Fruit fly (Drosophila melanogaster) whole organism, embryonic: ENCODE data around the gene CG18258.

Experiments used
- Asciz ChIP-seq: fragments of 200-800 bp; sonication (Bioruptor generic); optimal IDR thresholded peaks from 2 replicates; lab custom pipeline; 2017; ENCODE audit warnings: missing biosample characterization, mild to moderate bottlenecking, missing genetic modification characterization, missing genetic modification reagents
- Awh ChIP-seq: fragments of 200-800 bp; sonication (Bioruptor generic); IDR thresholded peaks from 2 replicates; pipeline ENCODE4, ENCODE4 v1.3.6; 2022; ENCODE audit warnings: missing biosample characterization, missing genetic modification characterization
- CG11504 ChIP-seq: fragments of 200-800 bp; sonication (Bioruptor generic); optimal IDR thresholded peaks from 3 replicates; lab custom pipeline; 2019; ENCODE audit warnings: missing biosample characterization, mild to moderate bottlenecking, missing genetic modification characterization, moderate library complexity
- CG11695 ChIP-seq: fragments of 200-800 bp; sonication (Bioruptor generic); IDR thresholded peaks from 3 replicates; pipeline ENCODE4 v1.3.6; 2022; ENCODE audit warnings: missing biosample characterization, missing genetic modification characterization
- CG11696 ChIP-seq: fragments of 200-800 bp; sonication (Bioruptor generic); IDR thresholded peaks from 2 replicates; pipeline ENCODE4 v1.3.6; 2022; ENCODE audit warnings: missing biosample characterization, missing genetic modification characterization
- CG12659 ChIP-seq: fragments of 200-800 bp; sonication (Bioruptor generic); optimal IDR thresholded peaks from 3 replicates; lab custom pipeline; 2017; ENCODE audit warnings: mild to moderate bottlenecking, missing biosample characterization, missing genetic modification reagents, missing genetic modification characterization
- CG13894 ChIP-seq: fragments of 200-800 bp; sonication (Bioruptor generic); optimal IDR thresholded peaks from 3 replicates; lab custom pipeline; 2018; ENCODE audit warnings: missing biosample characterization, mild to moderate bottlenecking, missing genetic modification characterization, moderate library complexity
- CG18011 ChIP-seq: fragments of 200-800 bp; sonication (Bioruptor generic); optimal IDR thresholded peaks from 2 replicates; lab custom pipeline; 2017; ENCODE audit warnings: missing biosample characterization, missing genetic modification characterization, mild to moderate bottlenecking, moderate library complexity, missing genotype
- CG2120 ChIP-seq: fragments of 200-800 bp; sonication (Bioruptor generic); optimal IDR thresholded peaks from 3 replicates; lab custom pipeline; 2016; ENCODE audit warnings: missing biosample characterization, missing genetic modification characterization
- CG2678 ChIP-seq: fragments of 200-800 bp; sonication (Bioruptor generic); optimal IDR thresholded peaks from 3 replicates; lab custom pipeline; 2019; ENCODE audit warnings: missing biosample characterization, mild to moderate bottlenecking, missing genetic modification characterization, moderate library complexity
- CG30020 ChIP-seq: fragments of 200-800 bp; optimal IDR thresholded peaks from 2 replicates; lab custom pipeline; 2019; ENCODE audit warnings: missing biosample characterization, mild to moderate bottlenecking, missing genetic modification characterization, moderate library complexity
- CG30403 ChIP-seq: fragments of 200-800 bp; sonication (Bioruptor generic); optimal IDR thresholded peaks from 3 replicates; lab custom pipeline; 2016; ENCODE audit warnings: missing biosample characterization, missing genetic modification characterization
- CG32532 ChIP-seq: fragments of 200-800 bp; sonication (Bioruptor generic); IDR thresholded peaks from 2 replicates; pipeline ENCODE4 v1.3.6; 2022; ENCODE audit warnings: missing biosample characterization, missing genetic modification characterization
- CG6175 ChIP-seq: fragments of 200-800 bp; sonication (Bioruptor generic); IDR thresholded peaks from 3 replicates; pipeline ENCODE4 v1.3.6; 2022; ENCODE audit warnings: missing biosample characterization, missing genetic modification characterization
- CG7839 ChIP-seq: fragments of 200-800 bp; sonication (Bioruptor generic); optimal IDR thresholded peaks from 3 replicates; lab custom pipeline; 2018; ENCODE audit warnings: missing biosample characterization, mild to moderate bottlenecking, missing genetic modification characterization, moderate library complexity
- CG7928 ChIP-seq: fragments of 200-800 bp; sonication (Bioruptor generic); optimal IDR thresholded peaks from 2 replicates; lab custom pipeline; 2017; ENCODE audit warnings: missing biosample characterization, mild to moderate bottlenecking, missing genetic modification characterization
- CG9932 ChIP-seq: fragments of 200-800 bp; sonication (Bioruptor generic); IDR thresholded peaks from 2 replicates; pipeline ENCODE4 v1.3.6; 2022; ENCODE audit warnings: missing biosample characterization, missing genetic modification characterization
- CoRest ChIP-seq: fragments of 200-800 bp; sonication (Bioruptor generic); optimal IDR thresholded peaks from 3 replicates; lab custom pipeline; 2018; ENCODE audit warnings: missing biosample characterization, mild to moderate bottlenecking, missing genetic modification characterization, moderate library complexity
- D19B ChIP-seq: fragments of 200-800 bp; sonication (Bioruptor generic); optimal IDR thresholded peaks from 2 replicates; lab custom pipeline; 2017; ENCODE audit warnings: missing biosample characterization, mild to moderate bottlenecking, missing genetic modification characterization
- Dll ChIP-seq: fragments of 200-800 bp; sonication (Bioruptor generic); IDR thresholded peaks from 4 replicates; pipeline ENCODE4 v1.3.6; 2022; ENCODE audit warnings: missing biosample characterization, missing genetic modification characterization; ENCODE audit not compliant: partially characterized antibody
- Elba2 ChIP-seq: fragments of 200-800 bp; sonication (Bioruptor generic); optimal IDR thresholded peaks from 3 replicates; lab custom pipeline; 2016; ENCODE audit warnings: missing biosample characterization, missing genetic modification characterization
- Ets65A ChIP-seq: fragments of 200-800 bp; sonication (Bioruptor generic); peaks from one replicate; lab custom pipeline; 2016; ENCODE audit warnings: missing biosample characterization, missing genetic modification characterization
- Med ChIP-seq: fragments of 200-800 bp; sonication (Bioruptor generic); peaks from one replicate; lab custom pipeline; 2016; ENCODE audit warnings: missing biosample characterization, missing genetic modification characterization, mild to moderate bottlenecking, inconsistent platforms, moderate library complexity
- Meics ChIP-seq: fragments of 200-800 bp; sonication (Bioruptor generic); optimal IDR thresholded peaks from 2 replicates; lab custom pipeline; 2017; ENCODE audit warnings: missing biosample characterization, mild to moderate bottlenecking, missing genetic modification characterization
- NFAT ChIP-seq: fragments of 200-800 bp; sonication (Bioruptor generic); IDR thresholded peaks from 2 replicates; pipeline ENCODE4 v1.3.6; 2022; ENCODE audit warnings: missing biosample characterization, missing genetic modification characterization
- NK7.1 ChIP-seq: fragments of 200-800 bp; sonication (Bioruptor generic); optimal IDR thresholded peaks from 3 replicates; lab custom pipeline; 2016; ENCODE audit warnings: missing biosample characterization, missing genetic modification characterization
- Nf-YC ChIP-seq: fragments of 200-800 bp; optimal IDR thresholded peaks from 3 replicates; lab custom pipeline; 2019; ENCODE audit warnings: missing biosample characterization, mild to moderate bottlenecking, missing genetic modification characterization, moderate library complexity
- Oli ChIP-seq: fragments of 200-800 bp; sonication (Bioruptor generic); optimal IDR thresholded peaks from 2 replicates; lab custom pipeline; 2018; ENCODE audit warnings: missing biosample characterization, mild to moderate bottlenecking, missing genetic modification characterization, moderate library complexity
- Ptx1 ChIP-seq: fragments of 200-800 bp; sonication (Bioruptor generic); IDR thresholded peaks from 2 replicates; pipeline ENCODE4 v1.3.6; 2022; ENCODE audit warnings: missing biosample characterization, missing genetic modification characterization
- Scr ChIP-seq: fragments of 200-800 bp; sonication (Bioruptor generic); IDR thresholded peaks from 2 replicates; pipeline ENCODE4 v1.3.6; 2022; ENCODE audit warnings: missing biosample characterization, missing genetic modification characterization; ENCODE audit not compliant: partially characterized antibody
- al ChIP-seq: fragments of 200-800 bp; sonication (Bioruptor generic); IDR thresholded peaks from 2 replicates; pipeline ENCODE4 v1.3.6; 2022; ENCODE audit warnings: missing biosample characterization, missing genetic modification characterization
- ash1 ChIP-seq: fragments of 200-800 bp; sonication (Bioruptor generic); optimal IDR thresholded peaks from 2 replicates; lab custom pipeline; 2018; ENCODE audit warnings: missing biosample characterization, mild to moderate bottlenecking, missing genetic modification characterization
- bigmax ChIP-seq: fragments of 200-800 bp; sonication (Bioruptor generic); optimal IDR thresholded peaks from 2 replicates; lab custom pipeline; 2018; ENCODE audit warnings: missing biosample characterization, mild to moderate bottlenecking, missing genetic modification characterization
- caup ChIP-seq: fragments of 200-800 bp; sonication (Bioruptor generic); optimal IDR thresholded peaks from 3 replicates; lab custom pipeline; 2017; ENCODE audit warnings: missing biosample characterization, mild to moderate bottlenecking, missing genetic modification characterization, moderate library complexity; ENCODE audit not compliant: severe bottlenecking
- chinmo ChIP-seq: fragments of 200-800 bp; sonication (Bioruptor generic); IDR thresholded peaks from 4 replicates; pipeline ENCODE4 v1.3.6; 2022; ENCODE audit warnings: missing biosample characterization, missing genetic modification characterization; ENCODE audit not compliant: partially characterized antibody
- cwo ChIP-seq: fragments of 200-800 bp; sonication (Bioruptor generic); optimal IDR thresholded peaks from 3 replicates; lab custom pipeline; 2017; ENCODE audit warnings: missing biosample characterization, missing genetic modification characterization, mild to moderate bottlenecking, moderate library complexity, missing genetic modification reagents
- dan ChIP-seq: fragments of 200-800 bp; sonication (Bioruptor generic); IDR thresholded peaks from 2 replicates; pipeline ENCODE4 v1.3.6; 2022; ENCODE audit warnings: missing biosample characterization, missing genetic modification characterization
- danr ChIP-seq: fragments of 200-800 bp; sonication (Bioruptor generic); IDR thresholded peaks from 2 replicates; pipeline ENCODE4 v1.3.6; 2022; ENCODE audit warnings: missing biosample characterization, missing genetic modification characterization
- dysf ChIP-seq: fragments of 200-800 bp; sonication (Bioruptor generic); IDR thresholded peaks from 3 replicates; pipeline ENCODE4 v1.3.6; 2022; ENCODE audit warnings: missing biosample characterization, missing genetic modification characterization
- gem ChIP-seq: fragments of 200-800 bp; sonication (Bioruptor generic); optimal IDR thresholded peaks from 2 replicates; lab custom pipeline; 2019; ENCODE audit warnings: missing biosample characterization, mild to moderate bottlenecking, missing genetic modification characterization, moderate library complexity
- grn ChIP-seq: fragments of 200-800 bp; sonication (Bioruptor generic); optimal IDR thresholded peaks from 3 replicates; lab custom pipeline; 2017; ENCODE audit warnings: missing biosample characterization, missing genetic modification characterization
- ind ChIP-seq: fragments of 200-800 bp; sonication (Bioruptor generic); optimal IDR thresholded peaks from 3 replicates; lab custom pipeline; 2016; ENCODE audit warnings: missing biosample characterization, missing genetic modification characterization
- kni ChIP-seq: fragments of 200-800 bp; sonication (Bioruptor generic); optimal IDR thresholded peaks from 3 replicates; lab custom pipeline; 2017; ENCODE audit warnings: mild to moderate bottlenecking, missing biosample characterization, missing genetic modification reagents, missing genetic modification characterization
- knrl ChIP-seq: fragments of 200-800 bp; sonication (Bioruptor generic); IDR thresholded peaks from 3 replicates; pipeline ENCODE4 v1.3.6; 2022; ENCODE audit warnings: missing biosample characterization, missing genetic modification characterization; ENCODE audit not compliant: partially characterized antibody
- onecut ChIP-seq: fragments of 200-800 bp; sonication (Bioruptor generic); IDR thresholded peaks from 2 replicates; pipeline ENCODE4 v1.3.6; 2022; ENCODE audit warnings: missing biosample characterization, missing genetic modification characterization
- pzg ChIP-seq: fragments of 200-800 bp; sonication (Bioruptor generic); optimal IDR thresholded peaks from 3 replicates; lab custom pipeline; 2018; ENCODE audit warnings: missing biosample characterization, mild to moderate bottlenecking, missing genetic modification characterization, moderate library complexity
- tx ChIP-seq: fragments of 200-800 bp; sonication (Bioruptor generic); optimal IDR thresholded peaks from 2 replicates; lab custom pipeline; 2016; ENCODE audit warnings: missing biosample characterization, missing genetic modification characterization
- unpg ChIP-seq: fragments of 200-800 bp; sonication (Bioruptor generic); optimal IDR thresholded peaks from 3 replicates; lab custom pipeline; 2018; ENCODE audit warnings: missing biosample characterization, mild to moderate bottlenecking, missing genetic modification characterization, moderate library complexity

The CG18258 gene

DNA sequence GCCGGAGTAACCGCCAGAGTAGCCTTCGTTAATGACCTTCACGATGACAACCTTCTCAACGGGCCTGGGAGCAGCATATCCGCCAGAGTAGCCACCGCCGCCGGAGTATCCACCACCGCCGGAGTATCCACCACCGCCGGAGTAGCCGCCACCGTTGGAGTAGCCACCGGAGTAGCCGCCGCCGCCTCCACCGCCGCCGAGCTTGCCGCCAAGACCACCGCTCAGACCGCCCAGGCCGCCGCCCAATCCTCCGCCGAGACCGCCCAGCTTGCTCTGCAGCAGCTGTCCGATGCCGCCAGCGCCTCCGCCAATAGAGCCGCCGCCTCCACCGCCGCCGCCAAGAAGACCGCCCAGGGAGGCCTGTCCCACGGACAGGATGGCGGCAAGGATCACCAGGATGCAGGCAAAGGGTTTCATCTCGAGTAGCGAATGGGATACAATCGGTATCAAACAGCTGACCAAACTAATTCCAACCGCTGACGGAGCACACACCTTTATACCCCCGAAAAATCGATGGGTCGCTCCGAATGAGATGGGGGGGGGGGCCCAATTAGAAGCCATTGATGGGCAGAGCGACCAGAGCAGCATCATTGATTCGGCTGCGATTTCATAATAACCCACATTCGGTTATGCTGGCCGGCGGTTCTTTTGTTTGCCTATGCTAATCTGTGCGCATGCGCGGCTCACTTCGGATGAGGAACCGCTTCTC, 14.0 kb downstream of the CG18258 start:
- TF ChIP-seq chinmo (GFP tag; lab: Robert Waterston, UW), result peak; percentile 54; the same call in 1 of the 4 replicates
- TF ChIP-seq NK7.1 (GFP tag; lab: Kevin White, UChicago), result no peak
- TF ChIP-seq Elba2 (GFP tag; lab: Kevin White, UChicago), result no peak
- peak; percentile 34; the same call in 1 of the 2 replicates for TF ChIP-seq onecut (GFP tag; lab: Robert Waterston, UW)
- no peak for TF ChIP-seq danr
- no peak for TF ChIP-seq Nf-YC
- peak; percentile 75; the same call in 1 of the 2 replicates for TF ChIP-seq Awh
- TF ChIP-seq CG13894 (tag; lab: Kevin White, UChicago), result peak; percentile 29
- no peak for TF ChIP-seq Asciz
- TF ChIP-seq Scr (GFP tag; lab: Robert Waterston, UW), result no peak
- no peak for TF ChIP-seq CG18011 (GFP tag; lab: Kevin White, UChicago)
- no peak for TF ChIP-seq knrl (GFP tag; lab: Robert Waterston, UW)
- TF ChIP-seq dysf (GFP tag; lab: Robert Waterston, UW), result no peak
- no peak for TF ChIP-seq CG11504 (tag; lab: Kevin White, UChicago)
- no peak for TF ChIP-seq NFAT (GFP tag; lab: Robert Waterston, UW)
- no peak for TF ChIP-seq dan (GFP tag; lab: Robert Waterston, UW)
- peak; percentile 26; the same call in 1 of the 3 replicates for TF ChIP-seq CG6175 (GFP tag; lab: Robert Waterston, UW)
- TF ChIP-seq pzg (GFP tag; lab: Kevin White, UChicago), result no peak
- TF ChIP-seq Med, result peak; percentile 56
- TF ChIP-seq grn (GFP tag; lab: Kevin White, UChicago), result no peak
- no peak for TF ChIP-seq tx (GFP tag; lab: Kevin White, UChicago)
- no peak for TF ChIP-seq CG7928
- TF ChIP-seq bigmax (GFP tag; lab: Kevin White, UChicago), result no peak
- peak; percentile 72 for TF ChIP-seq Ets65A (GFP tag; lab: Kevin White, UChicago)

DNA sequence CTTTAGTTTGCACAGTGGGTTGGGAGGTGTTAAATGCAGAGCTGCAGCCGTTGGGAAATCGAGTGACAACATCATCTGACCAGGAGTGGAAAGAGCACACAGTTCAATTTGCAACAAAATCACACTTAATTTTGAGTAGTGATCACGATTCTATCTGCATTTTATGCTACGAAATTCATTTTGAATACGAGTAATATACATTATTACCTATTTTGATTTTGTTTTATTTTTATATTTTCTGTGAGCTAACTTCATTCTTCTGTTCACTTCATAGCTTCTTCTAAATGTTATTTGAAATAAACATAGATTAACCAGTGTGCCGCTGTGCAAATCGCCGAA, 14.5 kb downstream of the CG18258 start, which contains the start of gene CG10598:
Gene CG10598, minus strand, starts transcription at position 187 of the 339 bp plus-strand sequence.
- TF ChIP-seq CG11695 (GFP tag; lab: Robert Waterston, UW) (0 out of 3 replicates have a peak, but pooled peaks have one; percentile 31), CoRest (peak; percentile 24), CG30020 (tag; lab: Kevin White, UChicago) (no peak), Meics (GFP tag; lab: Kevin White, UChicago) (peak; percentile 25), CG7839 (peak; percentile 37), unpg (GFP tag; lab: Kevin White, UChicago) (peak; percentile 10), CG9932 (GFP tag; lab: Robert Waterston, UW) (peak; percentile 43; the same call in 1 of the 2 replicates), ind (GFP tag; lab: Kevin White, UChicago) (peak; percentile 18), CG12659 (GFP tag; lab: Kevin White, UChicago) (peak; percentile 11), Ptx1 (peak; percentile 29; the same call in 1 of the 2 replicates), CG32532 (GFP tag; lab: Robert Waterston, UW) (peak; percentile 45; the same call in 1 of the 2 replicates), Oli (tag; lab: Kevin White, UChicago) (peak; percentile 8), cwo (GFP tag; lab: Kevin White, UChicago) (peak; percentile 1), kni (GFP tag; lab: Kevin White, UChicago) (no peak), Dll (GFP tag; lab: Robert Waterston, UW) (no peak), dysf (GFP tag; lab: Robert Waterston, UW) (peak; percentile 54; the same call in 2 of the 3 replicates), CG2120 (GFP tag; lab: Kevin White, UChicago) (peak; percentile 29), caup (GFP tag; lab: Kevin White, UChicago) (no peak), CG11696 (GFP tag; lab: Robert Waterston, UW) (no peak), CG11504 (tag; lab: Kevin White, UChicago) (peak; percentile 8), al (0 out of 2 replicates have a peak, but pooled peaks have one; percentile 25), D19B (GFP tag; lab: Kevin White, UChicago) (peak; percentile 1), CG30403 (peak; percentile 39), CG2678 (tag; lab: Kevin White, UChicago) (peak; percentile 35), ash1 (GFP tag; lab: Kevin White, UChicago) (no peak), gem (tag; lab: Kevin White, UChicago) (peak; percentile 49)
